Worm (Caenorhabditis elegans) whole organism, L2 larva: ENCODE results near the gene C47A10.12.
A peak's percentile ranks its signal among the peaks of the same experiment; 100 is the strongest.

ENCODE experiments used
- C34F6.9 ChIP-seq: fragments of 150-350 bp; optimal IDR thresholded peaks from 2 replicates; lab custom pipeline; 2014; ENCODE audit warnings: missing biosample characterization, missing genetic modification characterization
- F13H6.1 ChIP-seq: sonication (generic microtip); optimal IDR thresholded peaks from 2 replicates; lab custom pipeline; 2016; ENCODE audit warnings: missing genetic modification characterization, missing compliant biosample characterization
- R02D3.7 ChIP-seq: fragments of 150-350 bp; optimal IDR thresholded peaks from 2 replicates; lab custom pipeline; 2014; ENCODE audit warnings: missing biosample characterization, missing genetic modification characterization
- Y55F3AM.14 ChIP-seq: fragments of 200-800 bp; sonication (Bioruptor generic); optimal IDR thresholded peaks from 2 replicates; lab custom pipeline; 2018; ENCODE audit warnings: mild to moderate bottlenecking, missing genetic modification characterization, missing compliant biosample characterization
- ZK546.5 ChIP-seq: sonication (generic microtip); optimal IDR thresholded peaks from 2 replicates; lab custom pipeline; 2017; ENCODE audit warnings: missing biosample characterization, missing genetic modification characterization
- aly-2 ChIP-seq: fragments of 150-350 bp; optimal IDR thresholded peaks from 2 replicates; lab custom pipeline; 2014; ENCODE audit warnings: missing biosample characterization, missing genetic modification characterization
- blmp-1 ChIP-seq: sonication (generic microtip); optimal IDR thresholded peaks from 2 replicates; lab custom pipeline; 2017; ENCODE audit warnings: missing genetic modification characterization, mild to moderate bottlenecking, missing compliant biosample characterization, antibody characterized with exemption, moderate library complexity; ENCODE audit not compliant: insufficient read depth
- ceh-16 ChIP-seq: fragments of 150-350 bp; optimal IDR thresholded peaks from 2 replicates; lab custom pipeline; 2014; ENCODE audit warnings: missing biosample characterization, missing genetic modification characterization
- ceh-82 ChIP-seq: fragments of 150-350 bp; optimal IDR thresholded peaks from 2 replicates; lab custom pipeline; 2014; ENCODE audit warnings: missing biosample characterization, missing genetic modification characterization
- crh-2 ChIP-seq: sonication (generic microtip); optimal IDR thresholded peaks from 2 replicates; lab custom pipeline; 2017; ENCODE audit warnings: missing biosample characterization, missing genetic modification characterization
- egl-27 ChIP-seq: sonication (generic microtip); optimal IDR thresholded peaks from 3 replicates; lab custom pipeline; 2017; ENCODE audit warnings: missing biosample characterization, missing genetic modification reagents, missing genetic modification characterization
- elt-1 ChIP-seq: fragments of 150-350 bp; optimal IDR thresholded peaks from 2 replicates; lab custom pipeline; 2014; ENCODE audit warnings: missing biosample characterization, missing genetic modification characterization
- elt-3 ChIP-seq: sonication (generic microtip); optimal IDR thresholded peaks from 2 replicates; lab custom pipeline; 2017; ENCODE audit warnings: missing biosample characterization, missing genetic modification characterization
- fos-1 ChIP-seq: fragments of 150-350 bp; optimal IDR thresholded peaks from 2 replicates; lab custom pipeline; 2014; ENCODE audit warnings: missing biosample characterization, missing genetic modification characterization
- gmeb-1 ChIP-seq: fragments of 150-350 bp; optimal IDR thresholded peaks from 2 replicates; lab custom pipeline; 2014; ENCODE audit warnings: missing biosample characterization, missing genetic modification characterization
- lin-11 ChIP-seq: fragments of 150-350 bp; sonication (generic microtip); optimal IDR thresholded peaks from 2 replicates; lab custom pipeline; 2014; ENCODE audit warnings: missing biosample characterization, missing genetic modification characterization, inconsistent platforms, mixed read lengths
- lin-39 ChIP-seq: fragments of 150-350 bp; optimal IDR thresholded peaks from 2 replicates; lab custom pipeline; 2014; ENCODE audit warnings: missing biosample characterization, missing genetic modification reagents, missing genetic modification characterization
- lsy-2 ChIP-seq, 2 experiments: fragments of 150-350 bp in 1 of 2; sonication (generic microtip) in 1 of 2; optimal IDR thresholded peaks; 2 replicates each; lab custom pipeline; 2014 to 2017; ENCODE audit warnings: missing biosample characterization in 2 of 2, missing genetic modification characterization in 2 of 2
- mbf-1 ChIP-seq: sonication (generic microtip); optimal IDR thresholded peaks from 2 replicates; lab custom pipeline; 2017; ENCODE audit warnings: missing biosample characterization, missing genetic modification characterization
- nhr-10 ChIP-seq: sonication (generic microtip); optimal IDR thresholded peaks from 2 replicates; lab custom pipeline; 2017; ENCODE audit warnings: missing biosample characterization, missing genetic modification characterization
- nhr-11 ChIP-seq: fragments of 150-350 bp; optimal IDR thresholded peaks from 2 replicates; lab custom pipeline; 2014; ENCODE audit warnings: missing biosample characterization, missing genetic modification characterization
- nhr-12 ChIP-seq: fragments of 150-350 bp; optimal IDR thresholded peaks from 2 replicates; lab custom pipeline; 2014; ENCODE audit warnings: missing biosample characterization, missing genetic modification characterization
- nhr-129 ChIP-seq: fragments of 150-350 bp; optimal IDR thresholded peaks from 2 replicates; lab custom pipeline; 2014; ENCODE audit warnings: missing biosample characterization, missing genetic modification characterization
- nhr-21 ChIP-seq: fragments of 150-350 bp; optimal IDR thresholded peaks from 2 replicates; lab custom pipeline; 2014; ENCODE audit warnings: missing biosample characterization, missing genetic modification characterization
- nhr-237 ChIP-seq: fragments of 150-350 bp; optimal IDR thresholded peaks from 2 replicates; lab custom pipeline; 2014; ENCODE audit warnings: missing biosample characterization, missing genetic modification characterization
- nhr-25 ChIP-seq: fragments of 150-350 bp; sonication (generic microtip); optimal IDR thresholded peaks from 3 replicates; lab custom pipeline; 2014; ENCODE audit warnings: missing biosample characterization, missing genetic modification characterization
- nhr-6 ChIP-seq: fragments of 150-350 bp; optimal IDR thresholded peaks from 2 replicates; lab custom pipeline; 2014; ENCODE audit warnings: missing biosample characterization, missing genetic modification characterization
- nhr-77 ChIP-seq: fragments of 150-350 bp; optimal IDR thresholded peaks from 2 replicates; lab custom pipeline; 2014; ENCODE audit warnings: missing biosample characterization, missing genetic modification characterization
- skn-1 ChIP-seq: sonication (generic microtip); optimal IDR thresholded peaks from 2 replicates; lab custom pipeline; 2017; ENCODE audit warnings: missing biosample characterization, missing genetic modification characterization
- sma-3 ChIP-seq: sonication (generic microtip); optimal IDR thresholded peaks from 2 replicates; lab custom pipeline; 2016; ENCODE audit warnings: missing genetic modification reagents, missing genetic modification characterization, missing compliant biosample characterization
- sma-9 ChIP-seq, 2 experiments: fragments of 150-350 bp in 1 of 2; sonication (generic microtip) in 1 of 2; optimal IDR thresholded peaks; 2 replicates each; lab custom pipeline; 2014 to 2016; ENCODE audit warnings: missing genetic modification characterization in 2 of 2, mild to moderate bottlenecking in 1 of 2, missing biosample characterization in 1 of 2, missing compliant biosample characterization in 1 of 2, missing genetic modification reagents in 1 of 2, moderate library complexity in 1 of 2
- unc-39 ChIP-seq: fragments of 150-350 bp; optimal IDR thresholded peaks from 2 replicates; lab custom pipeline; 2014; ENCODE audit warnings: missing biosample characterization, missing genetic modification characterization
- unc-62 ChIP-seq: fragments of 150-350 bp; optimal IDR thresholded peaks from 2 replicates; lab custom pipeline; 2014; ENCODE audit warnings: missing biosample characterization, missing genetic modification reagents, missing genetic modification characterization
- ztf-1 ChIP-seq: fragments of 200-800 bp; sonication (Bioruptor generic); conservative IDR thresholded peaks from 2 replicates; pipeline ENCODE4 v1.3.6; 2022; ENCODE audit warnings: missing genetic modification characterization, missing compliant biosample characterization
- ztf-4 ChIP-seq: fragments of 150-350 bp; optimal IDR thresholded peaks from 2 replicates; lab custom pipeline; 2014; ENCODE audit warnings: missing biosample characterization, missing genetic modification characterization

C47A10.12 gene

DNA sequence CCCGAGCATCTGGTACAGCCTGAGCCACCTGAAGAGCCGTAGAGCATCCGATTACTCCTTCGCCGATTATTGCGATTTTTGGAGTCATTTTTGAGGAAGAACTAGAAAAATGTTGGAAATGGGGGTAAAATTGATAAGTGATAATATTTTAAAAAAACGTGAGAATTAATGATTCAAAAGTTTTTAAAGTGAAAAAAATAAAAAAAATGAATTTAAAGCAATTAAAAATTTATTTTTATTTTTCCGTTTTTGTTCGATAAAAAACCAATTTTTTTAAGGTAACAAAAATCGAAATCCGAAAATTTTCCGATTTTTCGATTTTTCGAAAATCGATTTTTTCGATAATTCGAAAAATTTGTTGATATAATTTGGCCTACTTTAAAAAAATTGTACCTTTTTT, 597 bp upstream of the C47A10.12 start, which contains the start of gene ddo-1:
Gene ddo-1, minus strand, starts transcription at position 101 of the 400 bp plus-strand sequence.
- TF ChIP-seq ztf-4 (tag; lab: Kevin White, UChicago) (no peak), nhr-237 (no peak), crh-2 (tag; lab: Kevin White, UChicago) (no peak), blmp-1 (tag; lab: Kevin White, UChicago) (no peak), C34F6.9 (tag; lab: Kevin White, UChicago) (no peak), gmeb-1 (tag; lab: Kevin White, UChicago) (no peak), unc-62 (GFP tag; lab: Kevin White, UChicago) (no peak), nhr-25 (tag; lab: Kevin White, UChicago) (no peak), lsy-2 (tag; optimal IDR thresholded peaks at IDR 0.05; lab: Kevin White, UChicago) (no peak), lin-11 (tag; lab: Kevin White, UChicago) (no peak), ZK546.5 (tag; lab: Kevin White, UChicago) (no peak), nhr-11 (tag; lab: Kevin White, UChicago) (no peak), elt-1 (tag; lab: Kevin White, UChicago) (no peak), nhr-10 (no peak), nhr-12 (tag; lab: Kevin White, UChicago) (no peak), R02D3.7 (tag; lab: Kevin White, UChicago) (no peak), elt-3 (no peak)

DNA sequence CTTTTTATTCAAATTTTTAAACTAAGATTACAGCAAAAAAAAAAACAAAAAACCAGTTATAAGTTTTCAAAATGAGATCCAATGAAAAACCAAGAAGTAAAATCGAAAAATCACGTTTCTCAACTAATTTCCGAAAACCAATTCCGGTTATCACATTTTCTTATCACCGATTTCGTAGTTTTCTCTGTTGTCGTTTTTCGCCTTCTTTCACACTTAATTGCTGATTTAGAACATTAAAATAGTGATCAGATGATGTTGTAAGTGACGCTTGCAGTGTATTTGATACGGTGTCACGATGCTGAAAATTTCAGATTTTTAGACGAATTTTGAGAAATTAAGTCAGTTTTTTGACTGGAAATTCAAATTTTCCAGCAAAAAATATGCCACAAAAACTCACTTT, 2.6 kb downstream of the C47A10.12 start:
- TF ChIP-seq lsy-2 (tag; optimal IDR thresholded peaks at IDR 0.05; lab: Kevin White, UChicago) (no peak), crh-2 (tag; lab: Kevin White, UChicago) (peak; percentile 2), fos-1 (peak; percentile 50), nhr-129 (tag; lab: Kevin White, UChicago) (peak; percentile 19)

DNA sequence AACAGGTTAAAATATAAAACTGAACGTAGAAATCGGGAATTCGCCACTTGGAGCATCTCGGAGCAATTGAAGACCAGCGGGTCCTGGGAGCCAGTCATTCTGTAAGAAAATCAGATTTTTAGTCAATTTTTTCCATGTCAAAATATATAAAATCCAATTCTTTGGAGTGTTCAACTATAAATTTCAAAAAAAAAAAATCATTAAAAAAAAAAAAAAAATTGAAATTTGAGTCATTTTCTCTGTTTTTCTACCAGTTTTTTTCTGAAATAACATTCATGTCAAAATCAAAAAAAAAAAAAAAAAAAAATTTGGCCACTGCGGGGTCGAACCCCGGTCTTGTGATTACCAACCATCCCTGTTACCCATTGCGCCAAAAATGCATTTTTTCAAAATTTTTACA, 5.8 kb downstream of the C47A10.12 start, which contains the start of gene srab-12:
Gene srab-12, minus strand, starts transcription at position 101 of the 400 bp plus-strand sequence.
- no peak for TF ChIP-seq lsy-2 (tag; optimal IDR thresholded peaks at IDR 0.05; lab: Kevin White, UChicago)
- no peak for TF ChIP-seq nhr-77 (tag; lab: Kevin White, UChicago)
- no peak for TF ChIP-seq elt-1 (tag; lab: Kevin White, UChicago)
- no peak for TF ChIP-seq gmeb-1 (tag; lab: Kevin White, UChicago)
- TF ChIP-seq skn-1 = no peak
- TF ChIP-seq unc-39 (tag; lab: Kevin White, UChicago) = no peak
- no peak for TF ChIP-seq ztf-1 (GFP tag; lab: Robert Waterston, UW)
- no peak for TF ChIP-seq crh-2 (tag; lab: Kevin White, UChicago)
- no peak for TF ChIP-seq egl-27
- no peak for TF ChIP-seq nhr-6 (tag; lab: Kevin White, UChicago)
- no peak for TF ChIP-seq sma-9 (GFP tag; optimal IDR thresholded peaks at IDR 0.05; lab: Kevin White, UChicago)
- no peak for TF ChIP-seq sma-9 (tag; optimal IDR thresholded peaks at IDR 0.05; lab: Kevin White, UChicago)
- no peak for TF ChIP-seq unc-62 (GFP tag; lab: Kevin White, UChicago)
- TF ChIP-seq nhr-129 (tag; lab: Kevin White, UChicago) = no peak
- TF ChIP-seq nhr-21 (tag; lab: Kevin White, UChicago) = no peak
- no peak for TF ChIP-seq mbf-1 (tag; lab: Kevin White, UChicago)
- TF ChIP-seq, all 48 proteins: peak for 0

DNA sequence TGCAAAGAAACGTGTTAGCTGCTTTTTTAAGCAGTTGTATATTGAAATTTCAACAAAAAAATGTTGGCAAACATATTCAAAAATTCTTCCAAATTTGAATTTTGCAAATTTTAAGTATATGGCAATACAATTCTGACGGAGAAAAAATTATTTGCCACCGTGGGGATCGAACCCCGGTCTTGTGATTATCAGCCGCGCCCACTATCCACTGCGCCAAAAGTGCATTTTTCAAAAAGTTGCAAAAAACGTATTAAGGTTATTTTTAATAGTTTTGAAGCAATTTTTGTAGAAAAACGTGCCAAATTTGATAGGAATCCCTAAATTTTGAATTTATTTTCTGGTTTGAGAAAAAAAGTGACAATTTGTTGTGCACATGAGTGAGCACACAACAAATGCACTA, 6.6 kb downstream of the C47A10.12 start:
- TF ChIP-seq nhr-237 (no peak), Y55F3AM.14 (GFP tag; lab: Kevin White, UChicago) (no peak), lin-39 (no peak), ceh-16 (tag; lab: Kevin White, UChicago) (no peak), sma-3 (GFP tag; lab: Kevin White, UChicago) (no peak), ztf-1 (GFP tag; lab: Robert Waterston, UW) (no peak), F13H6.1 (tag; lab: Kevin White, UChicago) (no peak), nhr-10 (no peak), aly-2 (tag; lab: Kevin White, UChicago) (no peak), ceh-82 (tag; lab: Kevin White, UChicago) (no peak), ztf-4 (tag; lab: Kevin White, UChicago) (no peak), R02D3.7 (tag; lab: Kevin White, UChicago) (no peak)
